Worm (Caenorhabditis elegans) whole organism, L1 larva: ENCODE results near the gene acy-4.

Source experiments
- aly-2 ChIP-seq: fragments of 150-350 bp; optimal IDR thresholded peaks from 2 replicates; lab custom pipeline; 2014; ENCODE audit warnings: missing biosample characterization, missing genetic modification characterization
- ama-1 ChIP-seq: fragments of 150-350 bp; optimal IDR thresholded peaks from 2 replicates; lab custom pipeline; 2014
- ces-1 ChIP-seq: fragments of 150-350 bp; optimal IDR thresholded peaks from 2 replicates; lab custom pipeline; 2014; ENCODE audit warnings: missing biosample characterization, missing genetic modification reagents, missing genetic modification characterization
- dpl-1 ChIP-seq, 3 experiments: fragments of 150-350 bp in 2 of 3; sonication (generic microtip) in 1 of 3; optimal IDR thresholded peaks; 2 replicates each; lab custom pipeline; 2014 to 2017; ENCODE audit warnings: missing biosample characterization in 3 of 3, missing genetic modification characterization in 3 of 3, missing genetic modification reagents in 3 of 3
- fos-1 ChIP-seq: fragments of 150-350 bp; optimal IDR thresholded peaks from 2 replicates; lab custom pipeline; 2014; ENCODE audit warnings: missing biosample characterization, missing genetic modification characterization
- lin-13 ChIP-seq: fragments of 150-350 bp; optimal IDR thresholded peaks from 2 replicates; lab custom pipeline; 2014; ENCODE audit warnings: missing biosample characterization, missing genetic modification reagents, missing genetic modification characterization
- lin-14 ChIP-seq: fragments of 200-800 bp; sonication (Bioruptor generic); optimal IDR thresholded peaks from 2 replicates; lab custom pipeline; 2018; ENCODE audit warnings: mild to moderate bottlenecking, missing genetic modification characterization, moderate library complexity, missing compliant biosample characterization
- nhr-28 ChIP-seq: fragments of 150-350 bp; optimal IDR thresholded peaks from 2 replicates; lab custom pipeline; 2014; ENCODE audit warnings: missing biosample characterization, missing genetic modification characterization
- nhr-76 ChIP-seq: sonication (generic microtip); optimal IDR thresholded peaks from 2 replicates; lab custom pipeline; 2017; ENCODE audit warnings: missing biosample characterization, missing genetic modification characterization
- pqm-1 ChIP-seq: sonication (generic microtip); optimal IDR thresholded peaks from 3 replicates; lab custom pipeline; 2017; ENCODE audit warnings: missing biosample characterization, missing genetic modification characterization
- skn-1 ChIP-seq: fragments of 150-350 bp; optimal IDR thresholded peaks from 2 replicates; lab custom pipeline; 2014; ENCODE audit warnings: missing biosample characterization, missing genetic modification characterization
- tbx-2 ChIP-seq: sonication (generic microtip); optimal IDR thresholded peaks from 2 replicates; lab custom pipeline; 2016; ENCODE audit warnings: missing genetic modification characterization, missing compliant biosample characterization
- unc-62 ChIP-seq: fragments of 150-350 bp; optimal IDR thresholded peaks from 2 replicates; lab custom pipeline; 2014; ENCODE audit warnings: missing biosample characterization, missing genetic modification reagents, missing genetic modification characterization
- vab-15 ChIP-seq: sonication (generic microtip); optimal IDR thresholded peaks from 2 replicates; lab custom pipeline; 2017; ENCODE audit warnings: missing genotype, mild to moderate bottlenecking, missing genetic modification characterization, missing compliant biosample characterization

DNA sequence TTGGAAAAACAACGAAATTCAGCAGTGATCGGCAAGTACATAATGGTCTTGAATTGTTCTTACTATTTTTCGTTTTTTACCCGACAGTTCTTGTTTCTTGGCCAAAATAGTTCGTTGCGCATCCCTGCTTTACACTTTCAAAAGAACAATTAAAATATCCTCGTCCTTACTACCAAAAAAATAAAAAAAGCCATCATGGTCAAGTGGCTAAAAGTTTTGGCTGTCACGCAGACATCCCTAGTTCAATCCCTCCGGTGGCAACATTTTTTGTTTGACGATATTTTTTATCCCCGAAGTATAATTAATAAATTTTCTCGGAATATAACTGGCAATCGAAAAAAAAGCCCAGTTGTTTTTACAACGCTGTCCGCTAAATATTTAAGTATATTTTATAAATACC, 38.8 kb downstream of the acy-4 start:
- TF ChIP-seq unc-62, result no peak
- TF ChIP-seq nhr-28 (tag; lab: Kevin White, UChicago), result no peak
- no peak for TF ChIP-seq nhr-76 (tag; lab: Kevin White, UChicago)
- no peak for TF ChIP-seq lin-14 (GFP tag; lab: Kevin White, UChicago)
- no peak for TF ChIP-seq vab-15 (tag; lab: Kevin White, UChicago)
- no peak for TF ChIP-seq aly-2 (tag; lab: Kevin White, UChicago)
- TF ChIP-seq dpl-1 (GFP tag; optimal IDR thresholded peaks at IDR 0.05; lab: Kevin White, UChicago), result no peak
- TF ChIP-seq tbx-2 (tag; lab: Kevin White, UChicago), result no peak
- TF ChIP-seq ama-1 (lab: Kevin White, UChicago), result no peak
- TF ChIP-seq lin-13 (GFP tag; lab: Kevin White, UChicago), result no peak
- no peak for TF ChIP-seq skn-1 (tag; lab: Kevin White, UChicago)
- TF ChIP-seq fos-1 (tag; lab: Kevin White, UChicago), result no peak
- no peak for TF ChIP-seq pqm-1
- no peak for TF ChIP-seq ces-1 (GFP tag; lab: Kevin White, UChicago)
